Worm (Caenorhabditis elegans) whole organism, L4 larva: Measurements from ENCODE around the gene srh-39.

ENCODE experiments used
- fkh-10 ChIP-seq: fragments of 150-350 bp; optimal IDR thresholded peaks from 2 replicates; lab custom pipeline; 2014; ENCODE audit warnings: missing biosample characterization, missing genetic modification reagents, missing genetic modification characterization
- mdt-29 ChIP-seq: fragments of 200-800 bp; sonication (Bioruptor generic); IDR thresholded peaks from 2 replicates; pipeline ENCODE4 v1.3.6; 2022; ENCODE audit warnings: missing genetic modification reagents, missing genetic modification characterization, missing compliant biosample characterization
- nhr-6 ChIP-seq: fragments of 150-350 bp; optimal IDR thresholded peaks from 2 replicates; lab custom pipeline; 2014; ENCODE audit warnings: missing biosample characterization, missing genetic modification characterization
- pqm-1 ChIP-seq: sonication (generic microtip); optimal IDR thresholded peaks from 2 replicates; lab custom pipeline; 2017; ENCODE audit warnings: missing biosample characterization, missing genetic modification characterization
- snpc-4 ChIP-seq: fragments of 150-350 bp; optimal IDR thresholded peaks from 2 replicates; lab custom pipeline; 2014; ENCODE audit warnings: missing biosample characterization, missing genetic modification characterization

ce11 chrII:7801899-7802298, 36.5 kb upstream of the srh-39 start:
- TF ChIP-seq pqm-1 (tag; lab: Kevin White, UChicago) (no peak), nhr-6 (tag; lab: Kevin White, UChicago) (no peak), fkh-10 (GFP tag; lab: Kevin White, UChicago) (no peak), snpc-4 (no peak), mdt-29 (GFP tag; lab: Robert Waterston, UW) (no peak)
